Fruit fly (Drosophila melanogaster) whole organism, embryonic: ENCODE results near the gene CG14229.

ENCODE experiments used
- Bgb ChIP-seq: fragments of 200-800 bp; sonication (Bioruptor generic); IDR thresholded peaks from 2 replicates; pipeline ENCODE4 v1.3.6; 2022; ENCODE audit warnings: missing biosample characterization, missing genetic modification characterization; ENCODE audit not compliant: partially characterized antibody
- CG1024 ChIP-seq: fragments of 200-800 bp; sonication (Bioruptor generic); IDR thresholded peaks from 2 replicates; pipeline ENCODE4 v1.3.6; 2022; ENCODE audit warnings: missing biosample characterization, missing genetic modification characterization
- CG10366 ChIP-seq: fragments of 200-800 bp; sonication (Bioruptor generic); IDR thresholded peaks from 2 replicates; pipeline ENCODE4 v1.3.6; 2022; ENCODE audit warnings: missing biosample characterization, missing genetic modification characterization
- CG13123 ChIP-seq: fragments of 200-800 bp; sonication (Bioruptor generic); optimal IDR thresholded peaks from 2 replicates; lab custom pipeline; 2016; ENCODE audit warnings: missing biosample characterization, missing genetic modification characterization
- CG13624 ChIP-seq: fragments of 200-800 bp; sonication (Bioruptor generic); optimal IDR thresholded peaks from 2 replicates; lab custom pipeline; 2016; ENCODE audit warnings: missing biosample characterization, missing genetic modification characterization
- CG14667 ChIP-seq: fragments of 200-800 bp; sonication (Bioruptor generic); IDR thresholded peaks from 2 replicates; pipeline ENCODE4 v1.3.6; 2022; ENCODE audit warnings: missing biosample characterization, missing genetic modification characterization
- CG15696 ChIP-seq: fragments of 200-800 bp; sonication (Bioruptor generic); optimal IDR thresholded peaks from 2 replicates; lab custom pipeline; 2019; ENCODE audit warnings: missing biosample characterization, mild to moderate bottlenecking, missing genetic modification characterization, moderate library complexity
- CG16813 ChIP-seq: fragments of 200-800 bp; sonication (Bioruptor generic); IDR thresholded peaks from 3 replicates; pipeline ENCODE4 v1.3.6; 2022; ENCODE audit warnings: missing biosample characterization, missing genetic modification characterization; ENCODE audit not compliant: partially characterized antibody
- CG2712 ChIP-seq: fragments of 200-800 bp; optimal IDR thresholded peaks from 3 replicates; lab custom pipeline; 2019; ENCODE audit warnings: missing biosample characterization, mild to moderate bottlenecking, missing genetic modification characterization, moderate library complexity
- CG30403 ChIP-seq: fragments of 200-800 bp; sonication (Bioruptor generic); optimal IDR thresholded peaks from 3 replicates; lab custom pipeline; 2016; ENCODE audit warnings: missing biosample characterization, missing genetic modification characterization
- CG3726 ChIP-seq: fragments of 200-800 bp; sonication (Bioruptor generic); IDR thresholded peaks from 3 replicates; pipeline ENCODE4, ENCODE4 v1.3.6; 2022; ENCODE audit warnings: missing biosample characterization, missing genetic modification characterization
- CG4282 ChIP-seq: fragments of 200-800 bp; sonication (Bioruptor generic); optimal IDR thresholded peaks from 2 replicates; lab custom pipeline; 2016; ENCODE audit warnings: missing biosample characterization, missing genetic modification characterization
- CG4707 ChIP-seq: fragments of 200-800 bp; sonication (Bioruptor generic); optimal IDR thresholded peaks from 2 replicates; lab custom pipeline; 2018; ENCODE audit warnings: missing biosample characterization, mild to moderate bottlenecking, missing genetic modification characterization, moderate library complexity
- CG4730 ChIP-seq: fragments of 200-800 bp; sonication (Bioruptor generic); IDR thresholded peaks from 2 replicates; pipeline ENCODE4 v1.3.6; 2022; ENCODE audit warnings: missing biosample characterization, missing genetic modification characterization
- CG5180 ChIP-seq: fragments of 200-800 bp; sonication (Bioruptor generic); optimal IDR thresholded peaks from 3 replicates; lab custom pipeline; 2017; ENCODE audit warnings: missing biosample characterization, missing genetic modification characterization, mild to moderate bottlenecking, moderate library complexity, missing genetic modification reagents
- CG6175 ChIP-seq: fragments of 200-800 bp; sonication (Bioruptor generic); IDR thresholded peaks from 3 replicates; pipeline ENCODE4 v1.3.6; 2022; ENCODE audit warnings: missing biosample characterization, missing genetic modification characterization
- CG9609 ChIP-seq: fragments of 200-800 bp; sonication (Bioruptor generic); optimal IDR thresholded peaks from 3 replicates; lab custom pipeline; 2016; ENCODE audit warnings: missing biosample characterization, missing genetic modification characterization
- Dad ChIP-seq: fragments of 200-800 bp; sonication (Bioruptor generic); optimal IDR thresholded peaks from 3 replicates; lab custom pipeline; 2016; ENCODE audit warnings: missing biosample characterization, missing genetic modification characterization
- Deaf1 ChIP-seq: fragments of 200-800 bp; optimal IDR thresholded peaks from 3 replicates; lab custom pipeline; 2019; ENCODE audit warnings: missing biosample characterization, mild to moderate bottlenecking, missing genetic modification characterization, moderate library complexity
- Dip2 ChIP-seq: fragments of 200-800 bp; sonication (Bioruptor generic); IDR thresholded peaks from 2 replicates; pipeline ENCODE4 v1.3.6; 2022; ENCODE audit warnings: missing biosample characterization, missing genetic modification characterization
- Dll ChIP-seq: fragments of 200-800 bp; sonication (Bioruptor generic); IDR thresholded peaks from 4 replicates; pipeline ENCODE4 v1.3.6; 2022; ENCODE audit warnings: missing biosample characterization, missing genetic modification characterization; ENCODE audit not compliant: partially characterized antibody
- Drgx ChIP-seq: fragments of 200-800 bp; sonication (Bioruptor generic); IDR thresholded peaks from 2 replicates; pipeline ENCODE4 v1.3.6; 2022; ENCODE audit warnings: missing biosample characterization, missing genetic modification characterization
- HmgZ ChIP-seq: fragments of 200-800 bp; sonication (Bioruptor generic); optimal IDR thresholded peaks from 2 replicates; lab custom pipeline; 2018; ENCODE audit warnings: missing biosample characterization, mild to moderate bottlenecking, missing genetic modification characterization
- Jarid2 ChIP-seq: fragments of 200-800 bp; sonication (Bioruptor generic); optimal IDR thresholded peaks from 3 replicates; lab custom pipeline; 2017; ENCODE audit warnings: mild to moderate bottlenecking, missing biosample characterization, missing genetic modification reagents, missing genetic modification characterization
- NFAT ChIP-seq: fragments of 200-800 bp; sonication (Bioruptor generic); IDR thresholded peaks from 2 replicates; pipeline ENCODE4 v1.3.6; 2022; ENCODE audit warnings: missing biosample characterization, missing genetic modification characterization
- Nf-YA ChIP-seq: fragments of 200-800 bp; sonication (Bioruptor generic); IDR thresholded peaks from 2 replicates; pipeline ENCODE4 v1.3.6; 2022; ENCODE audit warnings: missing biosample characterization, missing genetic modification characterization
- Taf1 ChIP-seq: fragments of 200-800 bp; sonication (Bioruptor generic); IDR thresholded peaks from 2 replicates; pipeline ENCODE4 v1.3.6; 2022; ENCODE audit warnings: missing biosample characterization, missing genetic modification characterization
- bab2 ChIP-seq: fragments of 200-800 bp; sonication (Bioruptor generic); optimal IDR thresholded peaks from 2 replicates; lab custom pipeline; 2016; ENCODE audit warnings: missing biosample characterization, missing genetic modification characterization
- bbx ChIP-seq: fragments of 200-800 bp; sonication (Bioruptor generic); IDR thresholded peaks from 2 replicates; pipeline ENCODE4 v1.3.6; 2022; ENCODE audit warnings: missing biosample characterization, missing genetic modification characterization; ENCODE audit not compliant: partially characterized antibody
- br ChIP-seq: fragments of >200 bp; optimal IDR thresholded peaks from 2 replicates; lab custom pipeline; 2017
- cg ChIP-seq: fragments of 200-800 bp; sonication (Bioruptor generic); optimal IDR thresholded peaks from 3 replicates; lab custom pipeline; 2019; ENCODE audit warnings: missing biosample characterization, mild to moderate bottlenecking, missing genetic modification characterization, moderate library complexity
- chif ChIP-seq, 2 experiments: fragments of 200-800 bp; sonication (Bioruptor generic); optimal IDR thresholded peaks; 3 replicates each; lab custom pipeline; 2016; ENCODE audit warnings: missing biosample characterization in 2 of 2, missing genetic modification characterization in 2 of 2
- crp ChIP-seq, 2 experiments: fragments of 200-800 bp; sonication (Bioruptor generic); optimal IDR thresholded peaks; 2 replicates in 1 of 2; 3 replicates in 1 of 2; lab custom pipeline; 2017; ENCODE audit warnings: missing biosample characterization in 2 of 2, missing genetic modification characterization in 2 of 2, mild to moderate bottlenecking in 1 of 2, moderate library complexity in 1 of 2
- dmrt11E ChIP-seq: fragments of 200-800 bp; sonication (Bioruptor generic); optimal IDR thresholded peaks from 3 replicates; lab custom pipeline; 2018; ENCODE audit warnings: missing biosample characterization, mild to moderate bottlenecking, missing genetic modification characterization, moderate library complexity
- emc ChIP-seq: fragments of 200-800 bp; sonication (Bioruptor generic); optimal IDR thresholded peaks from 2 replicates; lab custom pipeline; 2016; ENCODE audit warnings: missing biosample characterization, missing genetic modification characterization
- ems ChIP-seq: fragments of 200-800 bp; sonication (Bioruptor generic); optimal IDR thresholded peaks from 3 replicates; lab custom pipeline; 2016; ENCODE audit warnings: missing biosample characterization, missing genetic modification characterization
- gsb ChIP-seq: fragments of 200-800 bp; sonication (Bioruptor generic); IDR thresholded peaks from 2 replicates; pipeline ENCODE4 v1.3.6; 2022; ENCODE audit warnings: missing biosample characterization, missing genetic modification characterization
- gsb-n ChIP-seq: fragments of 200-800 bp; sonication (Bioruptor generic); optimal IDR thresholded peaks from 3 replicates; lab custom pipeline; 2018; ENCODE audit warnings: missing biosample characterization, mild to moderate bottlenecking, missing genetic modification characterization
- hb ChIP-seq: fragments of 200-800 bp; sonication (Bioruptor generic); IDR thresholded peaks from 3 replicates; pipeline ENCODE4 v1.3.6; 2022; ENCODE audit warnings: missing biosample characterization, missing genetic modification characterization; ENCODE audit not compliant: partially characterized antibody
- hkb ChIP-seq, 2 experiments: fragments of 200-800 bp in 1 of 2; fragments of >200 bp in 1 of 2; sonication (Bioruptor generic) in 1 of 2; IDR thresholded peaks in 1 of 2; optimal IDR thresholded peaks in 1 of 2; 2 replicates each; pipeline versions ENCODE4 v1.3.6 to Lab custom; 2017 to 2022; ENCODE audit warnings: missing biosample characterization in 1 of 2, missing genetic modification characterization in 1 of 2
- jigr1 ChIP-seq: fragments of 200-800 bp; sonication (Bioruptor generic); IDR thresholded peaks from 3 replicates; pipeline ENCODE4 v1.3.6; 2022; ENCODE audit warnings: missing biosample characterization, missing genetic modification characterization
- jumu ChIP-seq: fragments of 200-800 bp; sonication (Bioruptor generic); optimal IDR thresholded peaks from 3 replicates; lab custom pipeline; 2016; ENCODE audit warnings: missing biosample characterization, missing genetic modification characterization
- kay ChIP-seq: fragments of 200-800 bp; sonication (Bioruptor generic); optimal IDR thresholded peaks from 2 replicates; lab custom pipeline; 2016; ENCODE audit warnings: missing biosample characterization, missing genetic modification characterization
- klu ChIP-seq: fragments of 200-800 bp; sonication (Bioruptor generic); IDR thresholded peaks from 2 replicates; pipeline ENCODE4 v1.3.6; 2022; ENCODE audit warnings: missing biosample characterization, missing genetic modification characterization
- nerfin-2 ChIP-seq: fragments of 200-800 bp; sonication (Bioruptor generic); IDR thresholded peaks from 2 replicates; pipeline ENCODE4 v1.3.6; 2022; ENCODE audit warnings: missing biosample characterization, missing genetic modification characterization; ENCODE audit not compliant: partially characterized antibody
- onecut ChIP-seq: fragments of 200-800 bp; sonication (Bioruptor generic); IDR thresholded peaks from 2 replicates; pipeline ENCODE4 v1.3.6; 2022; ENCODE audit warnings: missing biosample characterization, missing genetic modification characterization
- pho ChIP-seq: fragments of 200-800 bp; sonication (Bioruptor generic); optimal IDR thresholded peaks from 2 replicates; lab custom pipeline; 2016; ENCODE audit warnings: missing biosample characterization, missing genetic modification characterization
- sc ChIP-seq, 3 experiments: fragments of >200 bp in 2 of 3; fragments of 200-800 bp in 1 of 3; sonication (Bioruptor generic) in 1 of 3; optimal IDR thresholded peaks; 2 replicates in 2 of 3; 3 replicates in 1 of 3; lab custom pipeline; 2017; ENCODE audit warnings: mild to moderate bottlenecking in 1 of 3, missing biosample characterization in 1 of 3, missing genetic modification characterization in 1 of 3, missing genetic modification reagents in 1 of 3
- ssp ChIP-seq: fragments of 200-800 bp; sonication (Bioruptor generic); IDR thresholded peaks from 2 replicates; pipeline ENCODE4 v1.3.6; 2022; ENCODE audit warnings: missing biosample characterization, missing genetic modification characterization
- vfl ChIP-seq: fragments of 200-800 bp; sonication (Bioruptor generic); optimal IDR thresholded peaks from 2 replicates; lab custom pipeline; 2016; ENCODE audit warnings: missing biosample characterization, missing genetic modification characterization

The CG14229 gene

DNA sequence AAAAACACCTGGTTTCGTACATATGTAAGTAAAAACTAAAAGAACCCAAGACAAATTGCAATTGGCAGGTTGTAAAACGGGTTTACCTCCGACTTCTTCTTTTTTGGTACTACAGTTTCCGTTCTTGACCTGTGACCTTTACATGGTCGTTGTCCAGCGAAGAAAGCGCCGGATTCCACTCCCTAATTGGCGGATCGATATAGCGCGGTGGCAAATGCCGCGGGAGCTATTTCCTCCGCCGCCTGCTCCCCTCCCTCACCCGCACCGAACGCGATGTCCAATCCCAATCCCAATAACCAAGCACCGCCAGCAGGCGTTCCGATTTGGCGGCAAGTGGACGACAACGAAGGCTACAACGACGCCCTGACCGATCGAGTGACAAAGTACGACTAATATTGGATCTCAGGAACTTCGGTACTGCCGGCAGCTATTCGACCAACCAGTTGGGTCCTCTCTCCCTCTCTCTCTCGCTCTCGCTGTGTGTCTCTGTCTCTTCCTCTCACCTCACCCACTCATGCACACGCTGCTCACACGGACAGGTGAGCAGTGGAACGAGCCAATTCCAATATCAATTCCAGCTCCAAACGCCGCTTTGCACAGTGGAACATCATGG, 32.4 kb downstream of the CG14229 start (continued):
- TF ChIP-seq NFAT (GFP tag; lab: Robert Waterston, UW) (peak; percentile 35; the same call in 1 of the 2 replicates), CG2712 (tag; lab: Kevin White, UChicago) (no peak), CG4707 (GFP tag; lab: Kevin White, UChicago) (no peak), pho (peak; percentile 11), onecut (GFP tag; lab: Robert Waterston, UW) (0 out of 2 replicates have a peak, but pooled peaks have one; percentile 9), HmgZ (peak; percentile 3), CG5180 (GFP tag; lab: Kevin White, UChicago) (no peak), CG30403 (GFP tag; lab: Kevin White, UChicago) (no peak), kay (GFP tag; lab: Kevin White, UChicago) (no peak), CG14667 (GFP tag; lab: Robert Waterston, UW) (no peak), CG15696 (tag; lab: Kevin White, UChicago) (no peak), Nf-YA (no peak), CG6175 (GFP tag; lab: Robert Waterston, UW) (peak; percentile 48; the same call in 1 of the 3 replicates), CG3726 (GFP tag; lab: Robert Waterston, UW) (no peak), klu (GFP tag; lab: Robert Waterston, UW) (no peak), bab2 (GFP tag; lab: Kevin White, UChicago) (no peak), CG4282 (GFP tag; lab: Kevin White, UChicago) (no peak), jumu (GFP tag; lab: Kevin White, UChicago) (peak; percentile 6), nerfin-2 (GFP tag; lab: Robert Waterston, UW) (no peak), bbx (peak; percentile 37), cg (GFP tag; lab: Kevin White, UChicago) (peak; percentile 67), CG13624 (peak; percentile 18), ssp (GFP tag; lab: Robert Waterston, UW) (no peak), Dad (GFP tag; lab: Kevin White, UChicago) (no peak), Drgx (GFP tag; lab: Robert Waterston, UW) (no peak), crp (GFP tag; optimal IDR thresholded peaks at IDR 0.05; lab: Kevin White, UChicago) (no peak), Dll (GFP tag; lab: Robert Waterston, UW) (0 out of 4 replicates have a peak, but pooled peaks have one; percentile 18), chif (GFP tag; optimal IDR thresholded peaks at IDR 0.05; lab: Kevin White, UChicago) (no peak), CG10366 (GFP tag; lab: Robert Waterston, UW) (0 out of 2 replicates have a peak, but pooled peaks have one; percentile 11), vfl (GFP tag; lab: Kevin White, UChicago) (no peak), Dip2 (GFP tag; lab: Robert Waterston, UW) (no peak), br (lab: Kevin White, UChicago) (no peak), Jarid2 (GFP tag; lab: Kevin White, UChicago) (peak; percentile 82), Taf1 (GFP tag; lab: Robert Waterston, UW) (no peak), CG1024 (GFP tag; lab: Robert Waterston, UW) (no peak), sc (optimal IDR thresholded peaks at IDR 0.05; lab: Kevin White, UChicago) (no peak), sc (GFP tag; optimal IDR thresholded peaks at IDR 0.05; lab: Kevin White, UChicago) (no peak), ems (GFP tag; lab: Kevin White, UChicago) (no peak), gsb (GFP tag; lab: Robert Waterston, UW) (no peak), CG13123 (GFP tag; lab: Kevin White, UChicago) (no peak), gsb-n (tag; lab: Kevin White, UChicago) (no peak), jigr1 (GFP tag; lab: Robert Waterston, UW) (no peak), Bgb (peak; percentile 32; the same call in 1 of the 2 replicates), Deaf1 (tag; lab: Kevin White, UChicago) (peak; percentile 74), emc (GFP tag; lab: Kevin White, UChicago) (no peak), dmrt11E (tag; lab: Kevin White, UChicago) (no peak), hb (GFP tag; lab: Robert Waterston, UW) (no peak), hkb (optimal IDR thresholded peaks at IDR 0.05; lab: Kevin White, UChicago) (no peak), hkb (GFP tag; IDR thresholded peaks at IDR 0.05; lab: Robert Waterston, UW) (no peak), CG9609 (GFP tag; lab: Kevin White, UChicago) (no peak), CG16813 (GFP tag; lab: Robert Waterston, UW) (no peak), CG4730 (GFP tag; lab: Robert Waterston, UW) (no peak)
